Worm (Caenorhabditis elegans) whole organism, early embryonic: Measurements from ENCODE around the gene Y37H2A.11.

ENCODE experiments used
- B0310.2 ChIP-seq: sonication (generic microtip); optimal IDR thresholded peaks from 2 replicates; lab custom pipeline; 2016; ENCODE audit warnings: mild to moderate bottlenecking, missing genetic modification characterization, missing compliant biosample characterization
- F13C5.2 ChIP-seq: sonication (generic microtip); optimal IDR thresholded peaks from 2 replicates; lab custom pipeline; 2017; ENCODE audit warnings: mild to moderate bottlenecking, missing genetic modification characterization, inconsistent platforms, missing compliant biosample characterization
- aly-1 ChIP-seq: sonication (generic microtip); optimal IDR thresholded peaks from 2 replicates; lab custom pipeline; 2016; ENCODE audit warnings: missing genetic modification characterization, missing compliant biosample characterization
- ama-1 ChIP-seq: fragments of 150-350 bp; optimal IDR thresholded peaks from 2 replicates; lab custom pipeline; 2014
- ceh-13 ChIP-seq: fragments of 200-800 bp; sonication (Bioruptor generic); optimal IDR thresholded peaks from 2 replicates; lab custom pipeline; 2018; ENCODE audit warnings: mild to moderate bottlenecking, missing genetic modification characterization, missing compliant biosample characterization
- ceh-36 ChIP-seq: sonication (generic microtip); optimal IDR thresholded peaks from 2 replicates; lab custom pipeline; 2016; ENCODE audit warnings: missing genetic modification characterization, inconsistent platforms, missing compliant biosample characterization
- ets-7 ChIP-seq: sonication (generic microtip); optimal IDR thresholded peaks from 2 replicates; lab custom pipeline; 2016; ENCODE audit warnings: missing genotype, missing genetic modification characterization, missing compliant biosample characterization
- flt-1 ChIP-seq: fragments of 200-800 bp; sonication (Bioruptor generic); IDR thresholded peaks from 2 replicates; pipeline ENCODE4 v1.3.6; 2022; ENCODE audit warnings: missing genetic modification characterization, missing compliant biosample characterization
- hmbx-1 ChIP-seq: sonication (generic microtip); optimal IDR thresholded peaks from 2 replicates; lab custom pipeline; 2016; ENCODE audit warnings: mild to moderate bottlenecking, missing genetic modification characterization, missing compliant biosample characterization
- hmg-4 ChIP-seq: fragments of 200-800 bp; sonication (Bioruptor generic); optimal IDR thresholded peaks from 2 replicates; lab custom pipeline; 2018; ENCODE audit warnings: mild to moderate bottlenecking, missing genetic modification characterization, missing compliant biosample characterization
- hnd-1 ChIP-seq: sonication (generic microtip); optimal IDR thresholded peaks from 2 replicates; lab custom pipeline; 2016; ENCODE audit warnings: missing genetic modification characterization, missing compliant biosample characterization
- pes-1 ChIP-seq: fragments of 200-800 bp; sonication (Bioruptor generic); IDR thresholded peaks from 2 replicates; pipeline ENCODE4 v1.3.6; 2022; ENCODE audit warnings: missing genetic modification reagents, missing genetic modification characterization, missing compliant biosample characterization
- scrt-1 ChIP-seq: fragments of 200-800 bp; sonication (Bioruptor generic); IDR thresholded peaks from 2 replicates; pipeline ENCODE4 v1.3.6; 2022; ENCODE audit warnings: missing genetic modification characterization, missing compliant biosample characterization
- sea-1 ChIP-seq: fragments of 200-800 bp; sonication (Bioruptor generic); conservative IDR thresholded peaks from 2 replicates; pipeline ENCODE4 v1.3.6; 2022; ENCODE audit warnings: missing genetic modification characterization, missing compliant biosample characterization
- tbx-11 ChIP-seq: fragments of 200-800 bp; sonication (Bioruptor generic); IDR thresholded peaks from 2 replicates; pipeline ENCODE4 v1.3.6; 2022; ENCODE audit warnings: missing genetic modification characterization, missing compliant biosample characterization
- tbx-37 ChIP-seq: fragments of 200-800 bp; sonication (Bioruptor generic); conservative IDR thresholded peaks from 2 replicates; pipeline ENCODE4 v1.3.6; 2022; ENCODE audit warnings: missing genetic modification reagents, missing genetic modification characterization, missing compliant biosample characterization
- tra-4 ChIP-seq: sonication (generic microtip); optimal IDR thresholded peaks from 2 replicates; lab custom pipeline; 2017; ENCODE audit warnings: missing genetic modification characterization, missing compliant biosample characterization

The Y37H2A.11 gene

ce11 chrV:18179663-18180062, 38.4 kb downstream of the Y37H2A.11 start, which contains the start of gene C31G12.1:
C31G12.1 (plus strand) TSS chrV:18179963.
- TF ChIP-seq hnd-1 (tag; lab: Kevin White, UChicago) = no peak
- TF ChIP-seq ets-7 = no peak
- no peak for TF ChIP-seq tra-4 (tag; lab: Kevin White, UChicago)
- TF ChIP-seq ama-1 = no peak
- TF ChIP-seq scrt-1 (GFP tag; lab: Robert Waterston, UW) = no peak
- no peak for TF ChIP-seq flt-1 (GFP tag; lab: Robert Waterston, UW)
- TF ChIP-seq B0310.2 (tag; lab: Kevin White, UChicago) = no peak
- TF ChIP-seq hmg-4 (GFP tag; lab: Kevin White, UChicago) = no peak
- no peak for TF ChIP-seq aly-1 (tag; lab: Kevin White, UChicago)
- TF ChIP-seq hmbx-1 (tag; lab: Kevin White, UChicago) = no peak
- no peak for TF ChIP-seq ceh-36 (tag; lab: Kevin White, UChicago)
- no peak for TF ChIP-seq sea-1 (GFP tag; lab: Robert Waterston, UW)
- TF ChIP-seq tbx-37 (GFP tag; lab: Robert Waterston, UW) = no peak
- TF ChIP-seq F13C5.2 (tag; lab: Kevin White, UChicago) = no peak
- no peak for TF ChIP-seq ceh-13 (GFP tag; lab: Kevin White, UChicago)
- TF ChIP-seq pes-1 (GFP tag; lab: Robert Waterston, UW) = no peak
- no peak for TF ChIP-seq tbx-11

- TF ChIP-seq flt-1 (GFP tag; lab: Robert Waterston, UW) (no peak), hmbx-1 (tag; lab: Kevin White, UChicago) (no peak), scrt-1 (GFP tag; lab: Robert Waterston, UW) (no peak), ceh-13 (GFP tag; lab: Kevin White, UChicago) (no peak), pes-1 (GFP tag; lab: Robert Waterston, UW) (no peak), F13C5.2 (tag; lab: Kevin White, UChicago) (no peak)
These were observed 43.6 kb downstream of the Y37H2A.11 start, which contains the start of gene C31G12.3 for ce11 chrV:18184910-18185309. C31G12.3 (plus strand) TSS chrV:18185210.

- TF ChIP-seq ama-1 = no peak
- no peak for TF ChIP-seq aly-1 (tag; lab: Kevin White, UChicago)
- no peak for TF ChIP-seq scrt-1 (GFP tag; lab: Robert Waterston, UW)
- no peak for TF ChIP-seq hnd-1 (tag; lab: Kevin White, UChicago)
- no peak for TF ChIP-seq ceh-36 (tag; lab: Kevin White, UChicago)
- no peak for TF ChIP-seq hmg-4 (GFP tag; lab: Kevin White, UChicago)
- TF ChIP-seq tbx-11 = no peak
- TF ChIP-seq tbx-37 (GFP tag; lab: Robert Waterston, UW) = no peak
- TF ChIP-seq ceh-13 (GFP tag; lab: Kevin White, UChicago) = no peak
- TF ChIP-seq flt-1 (GFP tag; lab: Robert Waterston, UW) = no peak
- no peak for TF ChIP-seq B0310.2 (tag; lab: Kevin White, UChicago)
- TF ChIP-seq hmbx-1 (tag; lab: Kevin White, UChicago) = no peak
- no peak for TF ChIP-seq F13C5.2 (tag; lab: Kevin White, UChicago)
- TF ChIP-seq pes-1 (GFP tag; lab: Robert Waterston, UW) = no peak
These were observed 47.1 kb downstream of the Y37H2A.11 start, which contains the start of gene clec-245 for ce11 chrV:18188328-18188727. clec-245 (minus strand) TSS chrV:18188428.

- TF ChIP-seq tbx-11 (no peak), aly-1 (tag; lab: Kevin White, UChicago) (no peak), pes-1 (GFP tag; lab: Robert Waterston, UW) (no peak), sea-1 (GFP tag; lab: Robert Waterston, UW) (no peak), tra-4 (tag; lab: Kevin White, UChicago) (no peak), B0310.2 (tag; lab: Kevin White, UChicago) (no peak), ceh-13 (GFP tag; lab: Kevin White, UChicago) (no peak), ceh-36 (tag; lab: Kevin White, UChicago) (no peak), ets-7 (no peak), hmg-4 (GFP tag; lab: Kevin White, UChicago) (no peak), ama-1 (no peak)
These were observed 47.9 kb downstream of the Y37H2A.11 start, which contains the start of gene clec-246 for ce11 chrV:18189181-18189580. clec-246 (plus strand) TSS chrV:18189481.

ce11 chrV:18191128-18191527, 49.9 kb downstream of the Y37H2A.11 start, which contains the start of gene clec-42:
clec-42 (plus strand) TSS chrV:18191412.
- no peak for TF ChIP-seq tbx-37 (GFP tag; lab: Robert Waterston, UW)
- TF ChIP-seq hnd-1 (tag; lab: Kevin White, UChicago) = no peak
- TF ChIP-seq tra-4 (tag; lab: Kevin White, UChicago) = no peak
- no peak for TF ChIP-seq ets-7
- no peak for TF ChIP-seq F13C5.2 (tag; lab: Kevin White, UChicago)
- no peak for TF ChIP-seq sea-1 (GFP tag; lab: Robert Waterston, UW)
- TF ChIP-seq aly-1 (tag; lab: Kevin White, UChicago) = no peak
- TF ChIP-seq hmbx-1 (tag; lab: Kevin White, UChicago) = no peak
- TF ChIP-seq ceh-36 (tag; lab: Kevin White, UChicago) = no peak
- TF ChIP-seq ceh-13 (GFP tag; lab: Kevin White, UChicago) = no peak
- no peak for TF ChIP-seq flt-1 (GFP tag; lab: Robert Waterston, UW)
- no peak for TF ChIP-seq scrt-1 (GFP tag; lab: Robert Waterston, UW)
- TF ChIP-seq B0310.2 (tag; lab: Kevin White, UChicago) = no peak
- no peak for TF ChIP-seq hmg-4 (GFP tag; lab: Kevin White, UChicago)
- no peak for TF ChIP-seq tbx-11
